Fruit fly (Drosophila melanogaster): Measurements from ENCODE around the gene dop.

dop gene

DNA sequence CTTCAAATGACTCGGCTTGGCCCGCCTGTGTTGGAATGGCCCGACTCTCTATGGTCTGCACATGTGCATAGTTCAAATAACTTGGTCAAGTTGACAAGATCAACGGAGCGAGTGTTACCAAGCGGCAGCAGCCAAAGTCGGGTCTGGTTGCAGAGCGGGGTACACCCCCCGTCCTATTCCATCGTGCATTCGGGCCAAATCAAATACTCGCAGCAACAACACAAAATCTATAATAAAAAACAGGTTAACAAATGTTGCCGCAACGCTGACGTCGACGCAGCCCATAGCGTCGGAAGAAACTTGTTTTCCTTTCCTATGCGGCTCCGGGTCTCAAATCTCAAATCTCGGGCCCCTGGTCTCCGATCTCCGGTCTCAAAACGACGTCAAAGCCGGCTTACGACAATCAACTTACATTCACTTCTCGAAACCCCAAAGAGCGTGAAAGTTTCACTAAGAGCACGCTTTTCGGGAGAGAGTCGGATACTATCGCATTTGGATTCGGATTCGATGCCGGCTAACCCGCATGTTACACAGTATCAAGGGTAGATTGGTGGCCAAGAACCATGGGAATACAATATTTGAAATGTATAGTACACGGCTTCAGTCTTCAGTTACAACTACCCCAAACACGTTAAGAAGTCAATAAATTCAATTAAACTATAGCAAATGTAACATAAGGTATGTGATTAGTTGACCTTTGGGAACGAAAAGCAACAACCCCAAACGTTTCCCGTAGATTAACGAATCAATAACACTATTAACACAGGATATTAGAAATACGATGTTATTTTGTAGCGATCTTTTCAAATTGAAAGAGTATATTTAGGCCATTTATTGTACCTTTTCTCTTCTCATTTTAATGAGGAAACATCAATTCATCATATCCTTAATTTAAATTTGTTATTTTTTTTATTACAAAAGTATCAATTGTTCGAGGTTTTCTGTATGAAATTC lies 31.3 kb upstream of the dop start (continued):
- peak; percentile 45 for TF ChIP-seq cato (GFP tag; optimal IDR thresholded peaks at IDR 0.05; ENCODE audit: borderline replicate concordance)
- peak; percentile 62 for TF ChIP-seq CG10979 (tag; optimal IDR thresholded peaks at IDR 0.05)
- no peak for TF ChIP-seq klu (GFP tag; IDR thresholded peaks at IDR 0.05)
- peak; percentile 60 for TF ChIP-seq CG9215 (GFP tag; IDR thresholded peaks at IDR 0.05)
- TF ChIP-seq CG10274 (GFP tag; optimal IDR thresholded peaks at IDR 0.05) = peak; percentile 43
- TF ChIP-seq CG4617 (GFP tag; optimal IDR thresholded peaks at IDR 0.05; ENCODE audit: borderline replicate concordance) = peak; percentile 5
- TF ChIP-seq CG7786 (GFP tag; optimal IDR thresholded peaks at IDR 0.05) = peak; percentile 42
- no peak for TF ChIP-seq bowl (GFP tag; IDR thresholded peaks at IDR 0.05)
- TF ChIP-seq CG18011 (GFP tag; optimal IDR thresholded peaks at IDR 0.05) = peak; percentile 11
- TF ChIP-seq Eip74EF (GFP tag; optimal IDR thresholded peaks at IDR 0.05) = peak in 1 of 2 experiments; percentile 51
- TF ChIP-seq trem (tag; optimal IDR thresholded peaks at IDR 0.05) = no peak
- 0 out of 2 replicates have a peak, but pooled peaks have one; percentile 16 for TF ChIP-seq seq (GFP tag; IDR thresholded peaks at IDR 0.05)
- TF ChIP-seq Med (GFP tag) = peak; percentile 89
- peak; percentile 49 for TF ChIP-seq jumu (GFP tag; optimal IDR thresholded peaks at IDR 0.05)
- peak; percentile 72 for TF ChIP-seq bcd (GFP tag; optimal IDR thresholded peaks at IDR 0.05)
- TF ChIP-seq unc-4 (GFP tag; IDR thresholded peaks at IDR 0.05; ENCODE audit: partially characterized antibody) = no peak
- TF ChIP-seq cg (GFP tag; optimal IDR thresholded peaks at IDR 0.05) = no peak
- no peak for TF ChIP-seq danr (GFP tag; IDR thresholded peaks at IDR 0.05)
- TF ChIP-seq ranshi (GFP tag; IDR thresholded peaks at IDR 0.05) = no peak; the same call in 1 of the 2 replicates
- no peak for TF ChIP-seq repo (GFP tag; optimal IDR thresholded peaks at IDR 0.05)
- TF ChIP-seq Hsf (GFP tag; optimal IDR thresholded peaks at IDR 0.05) = peak; percentile 57
- TF ChIP-seq ham (GFP tag; IDR thresholded peaks at IDR 0.05) = no peak
- no peak for TF ChIP-seq CG42726 (GFP tag; IDR thresholded peaks at IDR 0.05; ENCODE audit: partially characterized antibody)
- no peak for TF ChIP-seq CG5953 (GFP tag; IDR thresholded peaks at IDR 0.05)
- no peak for TF ChIP-seq schlank (tag; optimal IDR thresholded peaks at IDR 0.05)
- no peak for TF ChIP-seq CG31224 (GFP tag; IDR thresholded peaks at IDR 0.05)
- no peak for TF ChIP-seq al (GFP tag; IDR thresholded peaks at IDR 0.05)
- peak; percentile 43 for TF ChIP-seq cwo (GFP tag; optimal IDR thresholded peaks at IDR 0.05)
- TF ChIP-seq BtbVII (GFP tag; optimal IDR thresholded peaks at IDR 0.05) = peak; percentile 15
- TF ChIP-seq ara (GFP tag; IDR thresholded peaks at IDR 0.05) = peak; percentile 36; the same call in 1 of the 2 replicates
- no peak for TF ChIP-seq H15 (GFP tag; IDR thresholded peaks at IDR 0.05)
- TF ChIP-seq tna (GFP tag; IDR thresholded peaks at IDR 0.05; ENCODE audit: partially characterized antibody) = no peak
- TF ChIP-seq CG14050 (GFP tag; IDR thresholded peaks at IDR 0.05) = no peak; the same call in 2 of the 3 replicates
- TF ChIP-seq HLH54F (GFP tag; optimal IDR thresholded peaks at IDR 0.05) = peak; percentile 68
- TF ChIP-seq psq (GFP tag; optimal IDR thresholded peaks at IDR 0.05) = peak; percentile 20
- peak; percentile 42; the same call in 1 of the 2 replicates for TF ChIP-seq CG6689 (GFP tag; IDR thresholded peaks at IDR 0.05)
- TF ChIP-seq onecut (GFP tag; IDR thresholded peaks at IDR 0.05) = no peak
- TF ChIP-seq Dref (GFP tag; IDR thresholded peaks at IDR 0.05) = no peak
- TF ChIP-seq CG15479 (GFP tag; optimal IDR thresholded peaks at IDR 0.05) = no peak
- no peak for TF ChIP-seq crc (GFP tag; optimal IDR thresholded peaks at IDR 0.05)
- peak; percentile 32 for TF ChIP-seq Side (GFP tag; optimal IDR thresholded peaks at IDR 0.05)
- TF ChIP-seq gcm2 (GFP tag; optimal IDR thresholded peaks at IDR 0.05) = no peak
- TF ChIP-seq CG17328 (GFP tag; IDR thresholded peaks at IDR 0.05) = 0 out of 2 replicates have a peak, but pooled peaks have one; percentile 55
- TF ChIP-seq nerfin-2 (GFP tag; IDR thresholded peaks at IDR 0.05; ENCODE audit: partially characterized antibody) = no peak
- TF ChIP-seq CG17186 (GFP tag; optimal IDR thresholded peaks at IDR 0.05) = no peak
- peak; percentile 62 for TF ChIP-seq CG1529 (GFP tag; optimal IDR thresholded peaks at IDR 0.05)
- peak; percentile 49 for TF ChIP-seq Max (GFP tag; optimal IDR thresholded peaks at IDR 0.05)
- TF ChIP-seq CG7745 (tag; optimal IDR thresholded peaks at IDR 0.05) = no peak

Data from whole organism, embryonic.